Worm (Caenorhabditis elegans) whole organism, late embryonic: ENCODE data around the gene T13H10.2.

Source experiments
- ama-1 ChIP-seq: fragments of 150-350 bp; optimal IDR thresholded peaks from 2 replicates; lab custom pipeline; 2014
- ceh-14 ChIP-seq: sonication (generic microtip); optimal IDR thresholded peaks from 2 replicates; lab custom pipeline; 2016; ENCODE audit warnings: missing genotype, missing genetic modification characterization, missing compliant biosample characterization
- ceh-30 ChIP-seq: fragments of 150-350 bp; optimal IDR thresholded peaks from 2 replicates; lab custom pipeline; 2014; ENCODE audit warnings: missing biosample characterization, missing genetic modification characterization
- ceh-48 ChIP-seq: sonication (generic microtip); optimal IDR thresholded peaks from 2 replicates; lab custom pipeline; 2016; ENCODE audit warnings: missing genetic modification characterization, inconsistent platforms, missing compliant biosample characterization
- ceh-9 ChIP-seq: sonication (generic microtip); optimal IDR thresholded peaks from 2 replicates; lab custom pipeline; 2016; ENCODE audit warnings: mild to moderate bottlenecking, missing genetic modification characterization, inconsistent platforms, missing compliant biosample characterization
- ets-4 ChIP-seq: sonication (generic microtip); optimal IDR thresholded peaks from 2 replicates; lab custom pipeline; 2016; ENCODE audit warnings: missing genetic modification characterization, missing compliant biosample characterization
- sox-4 ChIP-seq: sonication (generic microtip); optimal IDR thresholded peaks from 2 replicates; lab custom pipeline; 2017; ENCODE audit warnings: mild to moderate bottlenecking, missing genetic modification characterization, inconsistent platforms, missing compliant biosample characterization

DNA sequence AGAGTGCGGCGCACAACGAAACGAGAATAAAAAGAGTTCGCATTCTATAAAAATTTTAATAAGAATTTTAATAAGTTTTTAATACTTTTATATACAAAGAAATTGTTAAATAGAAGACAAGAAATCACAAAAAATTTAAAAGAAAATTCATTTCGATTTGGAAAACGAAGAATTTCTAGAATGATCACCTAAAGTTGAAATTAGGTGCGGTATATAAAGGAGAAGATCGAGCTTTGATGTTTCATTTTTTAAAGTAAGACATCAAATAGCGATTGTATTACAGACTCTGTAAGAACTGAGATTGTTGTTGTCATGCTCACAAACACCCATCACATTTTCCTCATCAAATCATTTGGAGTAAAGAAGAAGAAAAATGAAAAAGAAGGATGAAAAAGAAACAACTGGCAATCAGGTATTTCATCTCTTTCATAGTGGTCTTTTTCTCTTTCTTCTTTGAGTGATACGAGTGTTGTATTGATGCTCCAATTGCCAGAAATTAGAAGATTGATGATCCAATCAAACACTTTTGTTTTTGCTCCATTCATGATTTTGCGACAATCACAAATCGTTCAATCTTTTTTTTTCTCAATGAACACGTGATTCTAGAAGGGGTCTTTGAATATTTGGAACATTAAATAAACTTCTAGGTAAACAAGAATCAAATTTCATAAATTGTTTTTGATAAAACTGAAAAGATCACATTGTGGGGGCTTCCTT, 35.7 kb upstream of the T13H10.2 start, which contains the start of gene dur-1:
- TF ChIP-seq ets-4 (tag; lab: Kevin White, UChicago) (no peak), ceh-14 (tag; lab: Kevin White, UChicago) (no peak), ceh-48 (no peak), ceh-9 (tag; lab: Kevin White, UChicago) (no peak), ceh-30 (tag; lab: Kevin White, UChicago) (no peak), sox-4 (tag; lab: Kevin White, UChicago) (no peak), ama-1 (lab: Kevin White, UChicago) (no peak)
